Fruit fly (Drosophila melanogaster): ENCODE measurements around the gene AttD.
A peak's percentile ranks its signal among the peaks of the same experiment; 100 is the strongest.

The AttD gene

DNA sequence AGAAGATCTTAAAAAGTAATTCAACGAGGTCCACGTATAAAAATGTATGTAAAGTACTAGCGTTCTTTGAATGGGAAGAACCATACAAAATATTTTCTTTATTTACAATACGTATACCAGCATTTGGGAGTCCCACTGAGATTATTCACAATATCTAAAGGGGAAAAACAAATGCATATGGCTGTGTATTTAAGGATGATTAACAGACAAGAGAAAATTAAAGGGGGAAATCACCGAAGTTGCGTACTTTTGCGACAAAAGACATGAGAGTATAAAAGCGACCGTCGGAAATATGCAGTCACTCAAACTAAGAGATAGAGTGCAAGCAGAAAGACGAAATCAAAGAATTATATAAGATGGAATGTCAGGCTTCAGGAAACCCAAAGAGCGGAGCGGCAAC lies at the start of gene AttD:
AttD (plus strand) TSS at position 301 of the 400 bp plus-strand sequence.
- TF ChIP-seq CTCF (optimal IDR thresholded peaks at IDR 0.05) (no peak), CG8478 (optimal IDR thresholded peaks at IDR 0.05) (no peak)

dm6 chr3R:17583658-17584460 lies 41.2 kb upstream of the AttD start:
- TF ChIP-seq CG8478 (optimal IDR thresholded peaks at IDR 0.05) (no peak), CTCF (optimal IDR thresholded peaks at IDR 0.05) (no peak)

- TF ChIP-seq CTCF (optimal IDR thresholded peaks at IDR 0.05), result no peak
- no peak for TF ChIP-seq CG8478 (optimal IDR thresholded peaks at IDR 0.05)
Measured at dm6 chr3R:17588805-17589204, 36.3 kb upstream of the AttD start.

DNA sequence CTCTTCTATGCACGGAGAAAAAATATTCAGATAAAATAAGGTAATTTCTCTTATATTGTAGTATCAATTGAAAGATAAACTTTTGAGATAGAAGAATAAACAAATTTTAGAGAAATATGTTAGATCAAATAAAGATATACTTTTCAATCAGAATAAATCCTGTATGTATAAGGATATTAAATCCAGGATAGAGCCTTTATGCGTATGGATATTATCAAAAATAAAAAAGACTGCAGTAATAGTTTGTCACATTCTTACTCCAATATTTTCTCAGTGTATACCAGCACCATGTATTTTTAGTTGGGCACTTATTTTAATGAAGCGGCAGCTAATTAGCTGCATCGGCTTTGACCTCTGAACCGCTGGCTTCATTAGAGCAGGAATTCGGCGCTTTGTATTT lies 33.2 kb upstream of the AttD start:
- TF ChIP-seq CTCF (optimal IDR thresholded peaks at IDR 0.05) (no peak), CG8478 (optimal IDR thresholded peaks at IDR 0.05) (no peak)

DNA sequence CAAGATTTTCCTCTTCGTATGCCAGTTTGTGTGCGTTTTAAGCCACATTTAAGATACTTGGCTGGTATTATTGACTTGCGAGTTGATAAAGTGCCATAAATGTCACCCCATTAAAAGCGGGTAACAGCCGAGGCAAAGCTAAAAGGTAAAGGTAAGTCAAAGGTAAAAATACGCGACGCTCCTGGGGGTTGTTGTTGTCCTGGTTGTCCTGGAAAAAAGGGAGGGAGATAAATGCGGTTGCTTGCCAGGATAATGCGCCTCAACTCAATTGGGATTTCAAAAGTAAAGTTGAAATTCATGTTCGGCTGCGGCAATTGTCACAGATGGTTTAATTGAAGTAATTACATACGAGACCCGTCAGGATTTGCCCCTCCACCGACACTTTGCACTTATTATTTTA lies 31.6 kb upstream of the AttD start:
- TF ChIP-seq CG8478 (optimal IDR thresholded peaks at IDR 0.05) (no peak), CTCF (optimal IDR thresholded peaks at IDR 0.05) (no peak)

dm6 chr3R:17594086-17594485 lies 31.0 kb upstream of the AttD start, which contains the start of gene Sgs5bis:
Gene Sgs5bis, plus strand, starts transcription at chr3R:17594386.
- TF ChIP-seq CG8478 (optimal IDR thresholded peaks at IDR 0.05) (no peak), CTCF (optimal IDR thresholded peaks at IDR 0.05) (no peak)

dm6 chr3R:17595084-17595483 lies 30.0 kb upstream of the AttD start, which contains the start of gene Sgs5:
Gene Sgs5, plus strand, starts transcription at chr3R:17595362.
- TF ChIP-seq CG8478 (optimal IDR thresholded peaks at IDR 0.05) (no peak), CTCF (optimal IDR thresholded peaks at IDR 0.05) (no peak)

- no peak for TF ChIP-seq CTCF (optimal IDR thresholded peaks at IDR 0.05)
- TF ChIP-seq CG8478 (optimal IDR thresholded peaks at IDR 0.05), result no peak
Measured at dm6 chr3R:17596236-17596635, 28.8 kb upstream of the AttD start, which contains the start of gene CG7606. Gene CG7606, plus strand, starts transcription at chr3R:17596536.

DNA sequence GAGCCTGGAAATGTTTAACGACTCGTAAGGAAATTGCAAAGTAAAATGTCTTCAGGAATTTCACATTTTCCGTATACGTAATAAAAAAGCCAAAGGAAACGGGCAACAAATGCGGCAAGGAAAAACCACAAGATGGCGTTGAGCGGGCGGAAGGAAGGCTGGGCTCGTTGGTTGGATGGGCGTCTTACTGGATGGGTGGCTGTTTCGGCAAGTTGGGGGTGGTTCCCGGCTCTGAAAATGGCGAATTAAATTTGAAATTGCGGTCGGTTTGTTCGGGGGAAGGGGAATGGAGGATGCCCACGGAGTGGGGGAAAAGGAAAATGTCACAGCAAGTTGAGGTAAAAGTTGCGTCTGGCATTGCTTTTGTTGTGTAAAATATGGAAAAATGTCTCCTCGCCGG lies 25.4 kb upstream of the AttD start:
- TF ChIP-seq CG8478 (optimal IDR thresholded peaks at IDR 0.05) (no peak), CTCF (optimal IDR thresholded peaks at IDR 0.05) (no peak)

DNA sequence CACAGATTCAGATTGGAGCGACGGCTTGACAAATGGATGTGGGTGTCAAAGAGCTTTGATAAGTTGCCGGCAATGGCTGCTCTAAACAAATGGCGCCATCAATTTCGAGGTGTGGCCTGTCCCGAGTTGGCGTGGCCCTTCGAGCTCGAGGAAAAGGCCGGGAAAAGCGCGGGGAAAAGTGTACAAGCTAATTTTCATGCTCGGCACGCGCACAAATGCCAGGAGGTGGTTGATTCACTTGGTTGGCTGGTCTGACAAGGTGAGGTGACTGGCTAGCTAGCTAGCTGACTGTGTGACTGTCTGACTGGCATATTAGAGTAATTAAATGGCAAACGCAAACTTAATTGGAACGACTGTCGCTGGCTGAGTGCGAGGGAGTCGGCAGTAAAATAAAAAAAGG lies 23.2 kb upstream of the AttD start:
- TF ChIP-seq CG8478 (optimal IDR thresholded peaks at IDR 0.05) (no peak), CTCF (optimal IDR thresholded peaks at IDR 0.05) (no peak)

dm6 chr3R:17602974-17603373 lies 22.1 kb upstream of the AttD start:
- TF ChIP-seq CTCF (optimal IDR thresholded peaks at IDR 0.05) (no peak), CG8478 (optimal IDR thresholded peaks at IDR 0.05) (no peak)

DNA sequence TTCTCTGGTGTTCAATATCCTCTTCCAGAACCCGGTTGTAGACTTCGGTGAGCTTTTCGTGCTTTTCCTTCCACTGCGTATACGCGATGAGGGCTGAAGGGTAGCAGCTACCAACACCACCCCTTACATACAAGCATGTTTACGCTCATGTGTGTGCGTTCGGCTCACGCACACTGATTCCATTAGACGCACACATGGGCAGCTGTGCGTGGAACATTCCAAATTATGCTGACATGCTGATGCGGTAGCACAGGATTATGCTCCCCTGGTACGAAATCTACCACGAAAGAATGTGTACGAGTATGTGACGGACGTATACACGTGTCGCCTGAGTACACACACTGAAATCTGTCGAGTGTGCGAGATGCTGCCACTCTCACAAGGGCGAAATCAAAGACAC lies 21.4 kb upstream of the AttD start:
- TF ChIP-seq CG8478 (optimal IDR thresholded peaks at IDR 0.05), result no peak
- TF ChIP-seq CTCF (optimal IDR thresholded peaks at IDR 0.05), result peak in 1 of 2 experiments; percentile 23

- TF ChIP-seq CTCF (optimal IDR thresholded peaks at IDR 0.05), result no peak
- no peak for TF ChIP-seq CG8478 (optimal IDR thresholded peaks at IDR 0.05)
Measured at dm6 chr3R:17604198-17604879, 20.7 kb upstream of the AttD start.

- TF ChIP-seq CTCF (optimal IDR thresholded peaks at IDR 0.05) (no peak), CG8478 (optimal IDR thresholded peaks at IDR 0.05) (no peak)
Measured at dm6 chr3R:17604880-17605667, 20.0 kb upstream of the AttD start.

DNA sequence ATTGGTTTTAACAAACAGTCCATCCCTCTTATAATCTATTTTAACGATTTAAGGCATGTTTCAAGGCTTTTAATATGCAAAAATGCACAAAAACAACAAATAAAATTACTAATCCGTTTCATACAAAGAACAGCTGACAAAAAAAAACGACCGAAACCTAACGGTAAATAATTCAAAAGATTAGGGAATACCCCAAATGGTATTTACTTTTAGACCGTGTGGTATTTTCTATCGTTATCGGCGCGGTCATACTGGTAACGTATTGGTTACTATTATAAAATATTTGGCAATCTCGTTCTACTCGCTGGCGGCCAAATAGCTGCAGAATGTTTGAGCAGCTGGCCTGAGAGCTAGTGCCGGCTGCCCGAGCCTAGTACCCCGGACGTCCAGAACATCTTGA lies 19.2 kb upstream of the AttD start, which contains the start of gene sll:
sll (plus strand) TSS at position 235 of the 400 bp plus-strand sequence.
- TF ChIP-seq CG8478 (optimal IDR thresholded peaks at IDR 0.05) (no peak), CTCF (optimal IDR thresholded peaks at IDR 0.05) (no peak)

All from S2 (cell line).